Worm (Caenorhabditis elegans): ENCODE data around the gene F39H12.3.

- TF ChIP-seq ama-1 (optimal IDR thresholded peaks at IDR 0.05) (no peak), unc-62 (GFP tag; optimal IDR thresholded peaks at IDR 0.05) (no peak), fos-1 (tag; optimal IDR thresholded peaks at IDR 0.05) (no peak), tbx-2 (tag; optimal IDR thresholded peaks at IDR 0.05) (no peak), nhr-76 (tag; optimal IDR thresholded peaks at IDR 0.05) (no peak), jun-1 (tag; optimal IDR thresholded peaks at IDR 0.05) (no peak), snpc-4 (tag; optimal IDR thresholded peaks at IDR 0.05) (no peak), ces-1 (GFP tag; optimal IDR thresholded peaks at IDR 0.05) (no peak), sptf-1 (tag; optimal IDR thresholded peaks at IDR 0.05) (no peak), unc-130 (tag; optimal IDR thresholded peaks at IDR 0.05) (no peak)
Measured at ce11 chrX:865214-865613, 23.9 kb upstream of the F39H12.3 start.
